Worm (Caenorhabditis elegans) whole organism, L3 larva: ENCODE data around the gene F40F8.5.

Experiments used
- ama-1 ChIP-seq: fragments of 150-350 bp; optimal IDR thresholded peaks from 2 replicates; lab custom pipeline; 2018
- ceh-16 ChIP-seq: sonication (generic microtip); optimal IDR thresholded peaks from 2 replicates; lab custom pipeline; 2017; ENCODE audit warnings: missing biosample characterization, missing genetic modification characterization
- ceh-28 ChIP-seq: fragments of 150-350 bp; optimal IDR thresholded peaks from 2 replicates; lab custom pipeline; 2014; ENCODE audit warnings: missing biosample characterization, missing genetic modification reagents, missing genetic modification characterization
- ceh-82 ChIP-seq: fragments of 150-350 bp; optimal IDR thresholded peaks from 2 replicates; lab custom pipeline; 2014; ENCODE audit warnings: missing biosample characterization, missing genetic modification characterization
- ceh-9 ChIP-seq: sonication (generic microtip); optimal IDR thresholded peaks from 2 replicates; lab custom pipeline; 2018; ENCODE audit warnings: missing biosample characterization, missing genetic modification characterization
- egl-5 ChIP-seq: fragments of 150-350 bp; optimal IDR thresholded peaks from 2 replicates; lab custom pipeline; 2017; ENCODE audit warnings: missing biosample characterization, missing genetic modification reagents, missing genetic modification characterization, inconsistent platforms
- elt-1 ChIP-seq: fragments of 150-350 bp; optimal IDR thresholded peaks from 2 replicates; lab custom pipeline; 2014; ENCODE audit warnings: missing biosample characterization, missing genetic modification characterization
- elt-2 ChIP-seq: sonication (generic microtip); optimal IDR thresholded peaks from 2 replicates; lab custom pipeline; 2016; ENCODE audit warnings: missing genetic modification reagents, mild to moderate bottlenecking, missing genetic modification characterization, missing compliant biosample characterization
- elt-3 ChIP-seq, 3 experiments: fragments of 150-350 bp in 1 of 3; sonication (generic microtip) in 2 of 3; optimal IDR thresholded peaks; 2 replicates in 2 of 3; 4 replicates in 1 of 3; lab custom pipeline; 2014 to 2017; ENCODE audit warnings: missing biosample characterization in 3 of 3, missing genetic modification characterization in 3 of 3
- eor-1 ChIP-seq, 2 experiments: fragments of 150-350 bp; optimal IDR thresholded peaks; 2 replicates each; lab custom pipeline; 2014 to 2018; ENCODE audit warnings: missing biosample characterization in 2 of 2, missing genetic modification characterization in 2 of 2
- fkh-10 ChIP-seq: sonication (generic microtip); optimal IDR thresholded peaks from 2 replicates; lab custom pipeline; 2017; ENCODE audit warnings: missing biosample characterization, missing genetic modification reagents, missing genetic modification characterization
- fos-1 ChIP-seq: fragments of 150-350 bp; optimal IDR thresholded peaks from 2 replicates; lab custom pipeline; 2014; ENCODE audit warnings: missing biosample characterization, missing genetic modification characterization
- hmg-11 ChIP-seq: sonication (generic microtip); optimal IDR thresholded peaks from 2 replicates; lab custom pipeline; 2016; ENCODE audit warnings: missing genetic modification characterization, missing compliant biosample characterization
- jun-1 ChIP-seq: fragments of 150-350 bp; optimal IDR thresholded peaks from 2 replicates; lab custom pipeline; 2014; ENCODE audit warnings: missing biosample characterization, missing genetic modification reagents, missing genetic modification characterization
- lin-15B ChIP-seq: fragments of 150-350 bp; optimal IDR thresholded peaks from 2 replicates; lab custom pipeline; 2014; ENCODE audit warnings: missing biosample characterization, missing genetic modification characterization
- lin-39 ChIP-seq: fragments of 150-350 bp; optimal IDR thresholded peaks from 2 replicates; lab custom pipeline; 2018; ENCODE audit warnings: missing biosample characterization, missing genetic modification reagents, missing genetic modification characterization
- lsy-12 ChIP-seq: sonication (generic microtip); optimal IDR thresholded peaks from 2 replicates; lab custom pipeline; 2016; ENCODE audit warnings: mild to moderate bottlenecking, missing genetic modification characterization, missing compliant biosample characterization
- mdl-1 ChIP-seq: fragments of 150-350 bp; optimal IDR thresholded peaks from 2 replicates; lab custom pipeline; 2014; ENCODE audit warnings: missing biosample characterization, missing genetic modification characterization
- mml-1 ChIP-seq: fragments of 150-350 bp; sonication (generic microtip); optimal IDR thresholded peaks from 3 replicates; lab custom pipeline; 2014; ENCODE audit warnings: missing biosample characterization, missing genetic modification characterization
- nfya-1 ChIP-seq: sonication (generic microtip); optimal IDR thresholded peaks from 2 replicates; lab custom pipeline; 2017; ENCODE audit warnings: missing genetic modification characterization, mild to moderate bottlenecking, missing compliant biosample characterization, antibody characterized with exemption, moderate library complexity; ENCODE audit not compliant: insufficient read depth
- nhr-12 ChIP-seq: fragments of 150-350 bp; optimal IDR thresholded peaks from 2 replicates; lab custom pipeline; 2014; ENCODE audit warnings: missing biosample characterization, missing genetic modification characterization
- nhr-23 ChIP-seq: fragments of 150-350 bp; optimal IDR thresholded peaks from 2 replicates; lab custom pipeline; 2014; ENCODE audit warnings: missing biosample characterization, missing genetic modification reagents, missing genetic modification characterization
- nhr-237 ChIP-seq: fragments of 150-350 bp; optimal IDR thresholded peaks from 2 replicates; lab custom pipeline; 2014; ENCODE audit warnings: missing biosample characterization, missing genetic modification characterization
- nhr-25 ChIP-seq: sonication (generic microtip); optimal IDR thresholded peaks from 2 replicates; lab custom pipeline; 2017; ENCODE audit warnings: missing biosample characterization, missing genetic modification characterization
- nhr-28 ChIP-seq: fragments of 150-350 bp; optimal IDR thresholded peaks from 2 replicates; lab custom pipeline; 2014; ENCODE audit warnings: missing biosample characterization, missing genetic modification characterization
- nhr-43 ChIP-seq: sonication (generic microtip); optimal IDR thresholded peaks from 2 replicates; lab custom pipeline; 2016; ENCODE audit warnings: mild to moderate bottlenecking, missing genetic modification characterization, missing compliant biosample characterization; ENCODE audit not compliant: poor library complexity, severe bottlenecking
- nhr-67 ChIP-seq: fragments of 150-350 bp; optimal IDR thresholded peaks from 2 replicates; lab custom pipeline; 2014; ENCODE audit warnings: missing biosample characterization, missing genetic modification characterization
- nhr-76 ChIP-seq: fragments of 150-350 bp; sonication (generic microtip); optimal IDR thresholded peaks from 5 replicates; lab custom pipeline; 2014; ENCODE audit warnings: missing biosample characterization, missing genetic modification characterization
- nhr-77 ChIP-seq: fragments of 150-350 bp; optimal IDR thresholded peaks from 2 replicates; lab custom pipeline; 2014; ENCODE audit warnings: missing biosample characterization, missing genetic modification characterization
- pha-4 ChIP-seq: fragments of 150-350 bp; optimal IDR thresholded peaks from 2 replicates; lab custom pipeline; 2014; ENCODE audit warnings: missing biosample characterization, missing genetic modification reagents, missing genetic modification characterization
- pqm-1 ChIP-seq: fragments of 150-350 bp; optimal IDR thresholded peaks from 2 replicates; lab custom pipeline; 2017; ENCODE audit warnings: missing biosample characterization, missing genetic modification characterization, inconsistent platforms
- sea-2 ChIP-seq: fragments of 150-350 bp; sonication (generic microtip); optimal IDR thresholded peaks from 4 replicates; lab custom pipeline; 2014; ENCODE audit warnings: missing biosample characterization, missing genetic modification reagents, missing genetic modification characterization
- snpc-4 ChIP-seq: fragments of 150-350 bp; optimal IDR thresholded peaks from 2 replicates; lab custom pipeline; 2014; ENCODE audit warnings: missing biosample characterization, missing genetic modification characterization
- tbx-2 ChIP-seq: sonication (generic microtip); optimal IDR thresholded peaks from 2 replicates; lab custom pipeline; 2016; ENCODE audit warnings: mild to moderate bottlenecking, missing genetic modification characterization, missing compliant biosample characterization
- unc-39 ChIP-seq: sonication (generic microtip); optimal IDR thresholded peaks from 4 replicates; lab custom pipeline; 2017; ENCODE audit warnings: missing biosample characterization, missing genetic modification characterization
- zag-1 ChIP-seq: fragments of 150-350 bp; optimal IDR thresholded peaks from 2 replicates; lab custom pipeline; 2014; ENCODE audit warnings: missing biosample characterization, missing genetic modification characterization
- ztf-11 ChIP-seq: fragments of 150-350 bp; optimal IDR thresholded peaks from 2 replicates; lab custom pipeline; 2014; ENCODE audit warnings: missing biosample characterization, missing genetic modification characterization
- ztf-4 ChIP-seq: fragments of 150-350 bp; optimal IDR thresholded peaks from 2 replicates; lab custom pipeline; 2014; ENCODE audit warnings: missing biosample characterization, missing genetic modification characterization

The F40F8.5 gene

DNA sequence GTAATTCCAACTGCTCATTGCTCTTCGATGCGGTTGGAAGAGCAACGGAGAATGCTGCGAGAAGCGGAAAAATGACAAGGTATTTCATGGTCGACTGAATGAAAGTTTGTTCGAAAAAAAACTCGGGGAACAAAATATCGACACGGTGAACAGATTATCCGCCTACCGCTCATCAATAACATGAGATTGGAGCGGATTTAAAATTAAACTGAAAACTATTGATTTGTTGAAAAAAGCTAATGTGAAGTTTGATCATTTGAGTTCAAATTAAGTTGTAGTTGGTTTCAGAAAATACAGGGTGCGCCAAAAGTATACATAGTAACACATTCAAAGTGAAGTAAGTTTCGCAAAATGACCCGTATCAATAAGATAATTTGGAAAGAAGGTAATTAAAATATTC is 5.4 kb upstream of the F40F8.5 start, which contains the start of gene F40F8.4:
TSS of gene F40F8.4 (minus strand) at position 101 of the 400 bp plus-strand sequence.
- TF ChIP-seq nhr-76 (tag; lab: Kevin White, UChicago) (no peak), fos-1 (no peak)

DNA sequence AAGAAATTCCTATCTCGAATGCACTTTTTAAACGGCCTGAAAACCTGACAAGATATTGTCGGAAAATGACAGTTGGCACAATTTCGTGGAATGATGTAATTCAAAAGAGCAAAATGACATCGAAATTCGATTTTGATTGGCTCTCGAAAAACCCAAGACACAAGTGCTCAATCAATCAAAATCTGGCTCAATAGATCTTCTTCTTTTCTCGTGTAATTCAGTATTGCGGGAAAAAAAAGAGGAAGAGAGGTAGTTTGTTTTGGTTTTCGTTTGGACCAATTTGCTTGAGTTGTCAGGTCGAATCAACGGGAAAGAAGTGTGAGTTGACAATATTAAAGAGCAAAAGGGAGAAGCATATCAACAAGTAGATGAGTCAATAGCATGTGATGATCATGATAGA is 1.0 kb upstream of the F40F8.5 start:
- TF ChIP-seq ceh-82 (tag; lab: Kevin White, UChicago) (no peak), ceh-16 (tag; lab: Kevin White, UChicago) (no peak), elt-1 (no peak), elt-2 (tag; lab: Kevin White, UChicago) (peak; percentile 39), pha-4 (tag; lab: Kevin White, UChicago) (peak; percentile 32), egl-5 (tag; lab: Kevin White, UChicago) (peak; percentile 49), nfya-1 (tag; lab: Kevin White, UChicago) (peak; percentile 44)

- TF ChIP-seq hmg-11, result peak; percentile 15
- TF ChIP-seq lin-39, result no peak
- no peak for TF ChIP-seq ceh-28
- peak; percentile 54 for TF ChIP-seq nfya-1 (tag; lab: Kevin White, UChicago)
- TF ChIP-seq snpc-4 (tag; lab: Kevin White, UChicago), result peak; percentile 8
- no peak for TF ChIP-seq eor-1 (tag; optimal IDR thresholded peaks at IDR 0.05; lab: Kevin White, UChicago)
- peak; percentile 53 for TF ChIP-seq nhr-23 (tag; lab: Kevin White, UChicago)
- peak; percentile 31 for TF ChIP-seq pha-4 (tag; lab: Kevin White, UChicago)
- TF ChIP-seq elt-2 (tag; lab: Kevin White, UChicago), result peak; percentile 18
- TF ChIP-seq lin-15B, result peak; percentile 47
Measured at ce11 chrII:11132542-11132941, 2.2 kb downstream of the F40F8.5 start, which contains the start of gene F40F8.11. Gene F40F8.11, minus strand, starts transcription at chrII:11132590.

DNA sequence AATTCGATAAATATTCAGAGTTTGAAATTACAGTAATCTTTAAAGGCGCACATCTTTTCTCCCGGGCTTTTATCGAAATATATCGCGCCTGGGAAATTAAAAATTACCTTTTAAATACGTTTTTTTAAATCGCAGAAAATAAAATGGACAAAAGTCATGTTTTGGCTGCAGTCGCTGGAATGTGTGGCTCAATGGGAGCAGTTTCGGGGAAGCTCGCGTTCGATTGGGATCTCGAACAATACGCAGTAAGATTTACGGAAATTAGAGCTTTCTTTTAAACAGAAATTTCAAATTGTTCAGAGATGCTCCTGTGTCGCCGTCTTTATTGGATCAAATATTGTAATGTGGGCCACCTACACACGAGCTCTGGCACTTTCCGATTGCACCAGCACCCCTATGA is 5.2 kb downstream of the F40F8.5 start, which contains the start of gene F40F8.12:
TSS of gene F40F8.12 (plus strand) at position 301 of the 400 bp plus-strand sequence.
- TF ChIP-seq fos-1 (no peak), ama-1 (no peak), zag-1 (tag; lab: Kevin White, UChicago) (no peak), ceh-16 (tag; lab: Kevin White, UChicago) (no peak)
- TF ChIP-seq, all 47 proteins: peak for 0

ce11 chrII:11128989-11129388 is 5.7 kb downstream of the F40F8.5 start, which contains the start of gene F40F8.3:
Gene F40F8.3, plus strand, starts transcription at chrII:11129289.
- TF ChIP-seq lin-15B (no peak), ztf-4 (no peak), mdl-1 (no peak), nhr-12 (tag; lab: Kevin White, UChicago) (no peak), lsy-12 (tag; lab: Kevin White, UChicago) (no peak)
- TF ChIP-seq, all 47 proteins: peak for 0

ce11 chrII:11127364-11127763 is 7.4 kb downstream of the F40F8.5 start, which contains the start of gene F40F8.1:
Gene F40F8.1, plus strand, starts transcription at chrII:11127664.
- TF ChIP-seq nhr-43 (tag; lab: Kevin White, UChicago), result no peak
- no peak for TF ChIP-seq unc-39 (tag; lab: Kevin White, UChicago)
- TF ChIP-seq nhr-67 (tag; lab: Kevin White, UChicago), result no peak
- no peak for TF ChIP-seq elt-1
- no peak for TF ChIP-seq nhr-12 (tag; lab: Kevin White, UChicago)
- TF ChIP-seq fos-1, result no peak

DNA sequence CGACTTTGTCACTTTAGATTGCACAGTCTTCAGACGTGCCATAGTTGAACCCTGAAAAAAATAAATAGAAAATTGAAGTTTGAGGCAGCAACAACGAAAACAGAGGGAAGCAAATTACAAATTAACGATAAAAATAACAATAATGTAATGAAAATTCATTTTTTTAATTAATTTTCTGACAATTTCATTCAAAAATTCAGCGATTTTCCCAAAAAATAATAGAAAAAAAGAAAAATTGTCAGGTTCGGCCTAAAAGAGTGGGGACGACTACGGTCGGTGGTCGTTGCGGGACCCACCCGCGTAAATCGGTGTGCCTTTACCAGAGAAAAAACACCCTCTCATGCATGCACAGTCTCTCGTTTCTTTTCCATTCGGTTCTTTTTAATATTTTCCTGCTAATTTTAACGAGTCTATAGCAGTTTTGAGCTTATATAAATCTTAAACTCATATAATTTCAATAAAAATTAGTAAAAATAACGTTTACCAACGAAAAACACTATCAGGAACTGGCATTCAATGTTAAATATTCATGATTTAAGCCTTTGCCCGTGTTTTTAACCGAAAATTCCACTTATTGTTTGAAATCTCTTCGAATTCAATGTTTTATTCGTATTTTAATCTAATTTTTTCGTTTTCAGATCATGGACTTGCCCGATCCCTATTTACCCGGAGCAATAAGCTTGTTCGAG is 8.3 kb downstream of the F40F8.5 start, which contains the start of the genes rps-9 and lsm-1:
TSS of gene rps-9 (minus strand) at position 51 of the 689 bp plus-strand sequence.
TSS of gene lsm-1 (plus strand) at position 639 of the 689 bp plus-strand sequence.
- no peak for TF ChIP-seq elt-3 (tag; optimal IDR thresholded peaks at IDR 0.05; lab: Kevin White, UChicago)
- TF ChIP-seq ceh-82 (tag; lab: Kevin White, UChicago), result no peak
- peak; percentile 84 for TF ChIP-seq nhr-23 (tag; lab: Kevin White, UChicago)
- no peak for TF ChIP-seq nhr-67 (tag; lab: Kevin White, UChicago)
- peak; percentile 79 for TF ChIP-seq lin-15B
- peak; percentile 9 for TF ChIP-seq fkh-10 (GFP tag; lab: Kevin White, UChicago)
- TF ChIP-seq jun-1, result no peak
- TF ChIP-seq lin-39, result peak; percentile 96
- no peak for TF ChIP-seq ztf-11
- TF ChIP-seq egl-5 (tag; lab: Kevin White, UChicago), result no peak
- TF ChIP-seq nhr-28 (tag; lab: Kevin White, UChicago), result no peak
- TF ChIP-seq pqm-1 (tag; lab: Kevin White, UChicago), result peak; percentile 28
- TF ChIP-seq ztf-4, result no peak
- TF ChIP-seq tbx-2 (tag; lab: Kevin White, UChicago), result no peak
- TF ChIP-seq nhr-237, result no peak
- no peak for TF ChIP-seq nhr-43 (tag; lab: Kevin White, UChicago)
- TF ChIP-seq ceh-16 (tag; lab: Kevin White, UChicago), result no peak
- TF ChIP-seq sea-2 (GFP tag; lab: Kevin White, UChicago), result no peak
- no peak for TF ChIP-seq mml-1 (tag; lab: Kevin White, UChicago)
- no peak for TF ChIP-seq nhr-76 (tag; lab: Kevin White, UChicago)
- TF ChIP-seq ceh-9 (tag; lab: Kevin White, UChicago), result no peak
- TF ChIP-seq nhr-25 (tag; lab: Kevin White, UChicago), result peak; percentile 65
- TF ChIP-seq nhr-77, result no peak
- TF ChIP-seq nfya-1 (tag; lab: Kevin White, UChicago), result peak; percentile 93
- TF ChIP-seq ceh-28, result no peak
